Worm (Caenorhabditis elegans) whole organism, L1 larva: ENCODE measurements around the gene K01D12.1.

Experiments
- C04F5.9 ChIP-seq: sonication (generic microtip); optimal IDR thresholded peaks from 2 replicates; lab custom pipeline; 2016; ENCODE audit warnings: missing genetic modification characterization, missing compliant biosample characterization
- C16A3.4 ChIP-seq: fragments of 150-350 bp; optimal IDR thresholded peaks from 2 replicates; lab custom pipeline; 2014; ENCODE audit warnings: missing biosample characterization, missing genetic modification characterization
- aha-1 ChIP-seq: fragments of 150-350 bp; optimal IDR thresholded peaks from 2 replicates; lab custom pipeline; 2014; ENCODE audit warnings: missing biosample characterization, missing genetic modification characterization
- aly-2 ChIP-seq: fragments of 150-350 bp; optimal IDR thresholded peaks from 2 replicates; lab custom pipeline; 2014; ENCODE audit warnings: missing biosample characterization, missing genetic modification characterization
- ceh-8 ChIP-seq: fragments of 200-800 bp; sonication (Bioruptor generic); optimal IDR thresholded peaks from 2 replicates; lab custom pipeline; 2018; ENCODE audit warnings: mild to moderate bottlenecking, missing genetic modification characterization, moderate library complexity, missing compliant biosample characterization
- ceh-82 ChIP-seq, 3 experiments: fragments of 150-350 bp in 1 of 3; sonication (generic microtip) in 2 of 3; optimal IDR thresholded peaks; 2 replicates each; lab custom pipeline; 2014 to 2017; ENCODE audit warnings: missing biosample characterization in 3 of 3, missing genetic modification characterization in 3 of 3
- ces-1 ChIP-seq: fragments of 150-350 bp; optimal IDR thresholded peaks from 2 replicates; lab custom pipeline; 2014; ENCODE audit warnings: missing biosample characterization, missing genetic modification reagents, missing genetic modification characterization
- dpl-1 ChIP-seq, 3 experiments: fragments of 150-350 bp in 2 of 3; sonication (generic microtip) in 1 of 3; optimal IDR thresholded peaks; 2 replicates each; lab custom pipeline; 2014 to 2017; ENCODE audit warnings: missing biosample characterization in 3 of 3, missing genetic modification characterization in 3 of 3, missing genetic modification reagents in 3 of 3
- dsc-1 ChIP-seq: sonication (generic microtip); optimal IDR thresholded peaks from 2 replicates; lab custom pipeline; 2016; ENCODE audit warnings: mild to moderate bottlenecking, missing genetic modification characterization, missing compliant biosample characterization
- efl-3 ChIP-seq: fragments of 200-800 bp; sonication (Bioruptor generic); optimal IDR thresholded peaks from 2 replicates; lab custom pipeline; 2018; ENCODE audit warnings: mild to moderate bottlenecking, missing genetic modification characterization, missing compliant biosample characterization
- egl-27 ChIP-seq, 2 experiments: fragments of 150-350 bp in 1 of 2; sonication (generic microtip); optimal IDR thresholded peaks; 3 replicates each; lab custom pipeline; 2017 to 2018; ENCODE audit warnings: missing biosample characterization in 2 of 2, missing genetic modification characterization in 2 of 2, missing genetic modification reagents in 2 of 2
- elt-2 ChIP-seq: sonication (generic microtip); optimal IDR thresholded peaks from 2 replicates; lab custom pipeline; 2016; ENCODE audit warnings: missing genetic modification characterization, mild to moderate bottlenecking, inconsistent platforms, missing compliant biosample characterization, missing genetic modification reagents
- elt-3 ChIP-seq, 6 experiments: fragments of 150-350 bp in 1 of 6; sonication (generic microtip); optimal IDR thresholded peaks; 2 replicates each; lab custom pipeline; 2017 to 2018; ENCODE audit warnings: missing biosample characterization in 6 of 6, missing genetic modification characterization in 6 of 6, inconsistent platforms in 1 of 6
- fkh-4 ChIP-seq: sonication (generic microtip); optimal IDR thresholded peaks from 2 replicates; lab custom pipeline; 2016; ENCODE audit warnings: missing compliant biosample characterization, missing genetic modification characterization, borderline replicate concordance
- fkh-8 ChIP-seq: sonication (generic microtip); optimal IDR thresholded peaks from 2 replicates; lab custom pipeline; 2016; ENCODE audit warnings: mild to moderate bottlenecking, missing genetic modification characterization, missing compliant biosample characterization
- fos-1 ChIP-seq: fragments of 150-350 bp; optimal IDR thresholded peaks from 2 replicates; lab custom pipeline; 2014; ENCODE audit warnings: missing biosample characterization, missing genetic modification characterization
- hlh-17 ChIP-seq: fragments of 200-800 bp; sonication (Bioruptor generic); optimal IDR thresholded peaks from 2 replicates; lab custom pipeline; 2018; ENCODE audit warnings: missing genetic modification characterization, mild to moderate bottlenecking, missing compliant biosample characterization, moderate library complexity, borderline replicate concordance
- irx-1 ChIP-seq: sonication (generic microtip); optimal IDR thresholded peaks from 2 replicates; lab custom pipeline; 2016; ENCODE audit warnings: missing genetic modification characterization, missing compliant biosample characterization
- isw-1 ChIP-seq: fragments of 200-800 bp; sonication (Bioruptor generic); IDR thresholded peaks from 2 replicates; pipeline ENCODE4 v1.3.6; 2022; ENCODE audit warnings: missing genetic modification characterization, missing compliant biosample characterization
- jun-1 ChIP-seq: fragments of 150-350 bp; optimal IDR thresholded peaks from 2 replicates; lab custom pipeline; 2014; ENCODE audit warnings: missing biosample characterization, missing genetic modification reagents, missing genetic modification characterization
- lin-14 ChIP-seq: fragments of 200-800 bp; sonication (Bioruptor generic); optimal IDR thresholded peaks from 2 replicates; lab custom pipeline; 2018; ENCODE audit warnings: mild to moderate bottlenecking, missing genetic modification characterization, moderate library complexity, missing compliant biosample characterization
- lin-15B ChIP-seq: fragments of 150-350 bp; sonication (generic microtip); optimal IDR thresholded peaks from 3 replicates; lab custom pipeline; 2014; ENCODE audit warnings: missing biosample characterization, missing genetic modification characterization
- lin-35 ChIP-seq, 2 experiments: fragments of 150-350 bp; optimal IDR thresholded peaks; 2 replicates each; lab custom pipeline; 2014; ENCODE audit warnings: missing biosample characterization in 2 of 2, missing genetic modification characterization in 2 of 2, missing genetic modification reagents in 2 of 2
- lin-39 ChIP-seq: fragments of 150-350 bp; optimal IDR thresholded peaks from 2 replicates; lab custom pipeline; 2014; ENCODE audit warnings: missing biosample characterization, missing genetic modification reagents, missing genetic modification characterization
- lir-3 ChIP-seq: sonication (generic microtip); optimal IDR thresholded peaks from 2 replicates; lab custom pipeline; 2016; ENCODE audit warnings: mild to moderate bottlenecking, missing genetic modification characterization, moderate library complexity, missing compliant biosample characterization; ENCODE audit not compliant: poor library complexity
- lsy-2 ChIP-seq, 2 experiments: fragments of 150-350 bp; optimal IDR thresholded peaks; 2 replicates each; lab custom pipeline; 2014; ENCODE audit warnings: missing biosample characterization in 2 of 2, missing genetic modification characterization in 2 of 2
- mef-2 ChIP-seq: fragments of 150-350 bp; optimal IDR thresholded peaks from 2 replicates; lab custom pipeline; 2014; ENCODE audit warnings: missing biosample characterization, missing genetic modification characterization
- nhr-11 ChIP-seq: fragments of 150-350 bp; optimal IDR thresholded peaks from 2 replicates; lab custom pipeline; 2014; ENCODE audit warnings: missing biosample characterization, missing genetic modification characterization
- nhr-19 ChIP-seq: fragments of 200-800 bp; sonication (Bioruptor generic); conservative IDR thresholded peaks from 2 replicates; pipeline ENCODE4 v1.3.6; 2022; ENCODE audit warnings: missing genetic modification characterization, missing compliant biosample characterization
- nhr-237 ChIP-seq: fragments of 150-350 bp; optimal IDR thresholded peaks from 2 replicates; lab custom pipeline; 2014; ENCODE audit warnings: missing biosample characterization, missing genetic modification characterization
- nhr-47 ChIP-seq: sonication (generic microtip); optimal IDR thresholded peaks from 2 replicates; lab custom pipeline; 2016; ENCODE audit warnings: mild to moderate bottlenecking, missing genetic modification characterization, moderate library complexity, missing compliant biosample characterization
- nhr-71 ChIP-seq: sonication (generic microtip); optimal IDR thresholded peaks from 2 replicates; lab custom pipeline; 2016; ENCODE audit warnings: mild to moderate bottlenecking, missing genetic modification characterization, moderate library complexity, missing compliant biosample characterization
- nhr-76 ChIP-seq: sonication (generic microtip); optimal IDR thresholded peaks from 2 replicates; lab custom pipeline; 2017; ENCODE audit warnings: missing biosample characterization, missing genetic modification characterization
- nhr-77 ChIP-seq: fragments of 150-350 bp; optimal IDR thresholded peaks from 2 replicates; lab custom pipeline; 2014; ENCODE audit warnings: missing biosample characterization, missing genetic modification characterization
- nhr-84 ChIP-seq: sonication (generic microtip); optimal IDR thresholded peaks from 2 replicates; lab custom pipeline; 2017; ENCODE audit warnings: missing biosample characterization, missing genetic modification characterization
- nhr-85 ChIP-seq: sonication (generic microtip); peaks from one replicate; lab custom pipeline; 2016; ENCODE audit warnings: missing genetic modification characterization, inconsistent platforms, missing compliant biosample characterization
- rnt-1 ChIP-seq: sonication (generic microtip); optimal IDR thresholded peaks from 2 replicates; lab custom pipeline; 2016; ENCODE audit warnings: mild to moderate bottlenecking, missing genetic modification characterization, moderate library complexity, missing compliant biosample characterization
- swsn-7 ChIP-seq: sonication (generic microtip); optimal IDR thresholded peaks from 2 replicates; lab custom pipeline; 2016; ENCODE audit warnings: missing genetic modification characterization, missing compliant biosample characterization
- tlp-1 ChIP-seq: fragments of 150-350 bp; optimal IDR thresholded peaks from 2 replicates; lab custom pipeline; 2014; ENCODE audit warnings: missing biosample characterization, missing genetic modification characterization
- unc-130 ChIP-seq: fragments of 150-350 bp; optimal IDR thresholded peaks from 2 replicates; lab custom pipeline; 2017; ENCODE audit warnings: missing biosample characterization, missing genetic modification characterization, inconsistent platforms
- unc-30 ChIP-seq: sonication (generic microtip); optimal IDR thresholded peaks from 2 replicates; lab custom pipeline; 2017; ENCODE audit warnings: missing biosample characterization, missing genetic modification characterization
- unc-98 ChIP-seq: fragments of 200-800 bp; sonication (Bioruptor generic); IDR thresholded peaks from 2 replicates; pipeline ENCODE4 v1.3.6; 2022; ENCODE audit warnings: missing genetic modification characterization, missing compliant biosample characterization
- zag-1 ChIP-seq: fragments of 150-350 bp; optimal IDR thresholded peaks from 2 replicates; lab custom pipeline; 2014; ENCODE audit warnings: missing biosample characterization, missing genetic modification characterization
- zip-4 ChIP-seq: fragments of 200-800 bp; sonication (Bioruptor generic); optimal IDR thresholded peaks from 2 replicates; lab custom pipeline; 2018; ENCODE audit warnings: mild to moderate bottlenecking, missing genetic modification characterization, moderate library complexity, missing compliant biosample characterization
- ztf-4 ChIP-seq: fragments of 150-350 bp; optimal IDR thresholded peaks from 2 replicates; lab custom pipeline; 2014; ENCODE audit warnings: missing biosample characterization, missing genetic modification characterization

Gene K01D12.1

DNA sequence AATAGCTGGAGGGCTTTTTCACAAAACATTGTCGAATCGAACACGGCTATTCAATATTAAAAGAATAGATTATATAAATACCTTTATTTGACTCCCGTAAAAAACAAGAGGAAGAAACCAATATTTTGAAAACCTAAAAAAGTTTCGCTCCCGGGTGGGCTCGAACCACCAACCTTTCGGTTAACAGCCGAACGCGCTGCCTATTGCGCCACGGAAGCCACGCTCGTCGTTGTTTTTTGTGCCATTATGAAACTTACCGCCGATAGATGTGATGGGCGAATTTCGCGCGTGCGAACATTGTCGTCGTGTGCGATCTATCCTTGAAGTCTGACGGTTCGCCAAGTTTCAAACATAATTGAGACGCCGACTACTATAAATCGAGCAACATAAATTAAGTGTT lies 45.5 kb upstream of the K01D12.1 start (continued):
- TF ChIP-seq lin-35 (GFP tag; optimal IDR thresholded peaks at IDR 0.05; lab: Kevin White, UChicago) (peak; percentile 30 to 45), nhr-11 (tag; lab: Kevin White, UChicago) (no peak)
- TF ChIP-seq, all 84 proteins: peak for 16

DNA sequence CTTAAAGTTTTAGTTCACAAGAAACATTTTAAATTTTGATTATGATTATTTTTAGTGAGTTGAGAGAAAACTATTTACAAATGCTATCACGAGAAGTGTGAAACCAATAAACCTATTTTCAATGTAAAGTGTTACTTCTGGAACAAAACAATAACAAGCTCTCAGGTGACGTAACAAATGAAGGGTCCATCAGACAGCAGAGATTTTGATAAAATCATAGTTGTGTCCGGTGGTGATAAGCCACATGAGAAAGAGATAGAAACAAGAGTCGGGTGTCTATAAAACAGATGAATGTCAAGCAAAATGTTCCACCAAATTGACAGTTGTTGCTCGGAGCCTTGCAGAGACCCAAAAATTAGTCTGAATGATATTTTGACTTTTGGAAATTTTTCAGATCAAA lies 43.0 kb upstream of the K01D12.1 start:
- TF ChIP-seq lin-14 (GFP tag; lab: Kevin White, UChicago) (peak; percentile 62), aly-2 (tag; lab: Kevin White, UChicago) (no peak), nhr-19 (GFP tag; lab: Robert Waterston, UW) (0 out of 2 replicates have a peak, but pooled peaks have one; percentile 13), unc-130 (tag; lab: Kevin White, UChicago) (peak; percentile 2), rnt-1 (tag; lab: Kevin White, UChicago) (peak; percentile 61), nhr-237 (tag; lab: Kevin White, UChicago) (no peak), nhr-71 (tag; lab: Kevin White, UChicago) (peak; percentile 57), ztf-4 (tag; lab: Kevin White, UChicago) (no peak), ces-1 (no peak), lsy-2 (tag; optimal IDR thresholded peaks at IDR 0.05; lab: Kevin White, UChicago) (peak in 1 of 2 experiments; percentile 23), nhr-76 (tag; lab: Kevin White, UChicago) (no peak), dpl-1 (GFP tag; optimal IDR thresholded peaks at IDR 0.05; lab: Kevin White, UChicago) (no peak), nhr-85 (no peak)

DNA sequence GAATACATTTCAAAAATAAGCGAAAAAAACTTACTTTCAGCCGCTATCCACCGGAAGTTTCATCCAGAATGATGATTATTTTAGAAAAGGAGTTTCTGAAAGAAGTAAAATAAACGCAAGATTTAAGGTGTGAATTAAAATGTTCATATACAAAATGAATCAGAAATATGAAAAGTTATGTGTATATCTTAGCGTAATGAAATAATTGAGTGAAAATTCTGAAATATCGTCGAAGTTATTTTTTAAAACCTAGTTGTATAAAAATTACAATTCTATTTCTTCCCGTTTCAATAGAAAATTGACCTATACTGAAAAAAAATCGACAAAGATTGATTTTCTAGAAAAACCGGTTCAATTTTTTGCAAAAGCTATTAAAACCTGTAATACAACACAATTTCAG lies 39.5 kb upstream of the K01D12.1 start, which contains the start of gene twk-13:
Gene twk-13, minus strand, starts transcription at position 101 of the 400 bp plus-strand sequence.
- TF ChIP-seq nhr-47: no peak
- TF ChIP-seq elt-2 (tag; lab: Kevin White, UChicago): no peak
- TF ChIP-seq nhr-237 (tag; lab: Kevin White, UChicago): no peak
- TF ChIP-seq fos-1 (tag; lab: Kevin White, UChicago): no peak
- no peak for TF ChIP-seq egl-27 (tag; optimal IDR thresholded peaks at IDR 0.05; lab: Kevin White, UChicago)
- no peak for TF ChIP-seq unc-30 (tag; lab: Kevin White, UChicago)

DNA sequence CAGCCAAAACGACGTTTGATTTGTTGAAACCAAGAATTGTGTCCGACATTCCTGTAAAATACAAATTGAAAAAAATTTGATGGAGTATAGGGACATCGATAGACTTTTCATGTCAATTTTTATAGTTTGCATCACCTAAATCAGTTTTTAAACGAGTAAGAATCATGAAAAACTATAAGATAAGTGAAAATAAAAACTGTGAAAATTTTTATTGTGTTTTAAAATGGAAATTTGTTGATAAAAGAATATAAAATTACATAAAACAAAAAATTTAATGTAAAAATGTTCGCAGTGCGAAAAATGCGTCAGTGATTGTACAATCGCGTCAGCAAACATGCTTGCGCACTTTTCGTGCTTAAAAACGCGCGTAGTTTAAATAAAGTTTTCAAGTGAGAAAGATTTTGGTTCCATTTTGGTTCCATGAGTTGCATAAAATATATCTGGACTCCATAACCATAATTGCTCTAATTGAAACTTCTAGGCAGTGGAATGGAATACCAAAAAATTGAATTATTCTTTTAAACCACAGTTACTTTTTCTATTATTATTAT lies 33.9 kb upstream of the K01D12.1 start, which contains the start of gene tomm-20:
Gene tomm-20, minus strand, starts transcription at position 51 of the 551 bp plus-strand sequence.
- peak; percentile 79 for TF ChIP-seq lir-3 (tag; lab: Kevin White, UChicago)
- TF ChIP-seq efl-3: peak; percentile 44
- peak; percentile 96 for TF ChIP-seq C16A3.4
- peak; percentile 68 for TF ChIP-seq zag-1 (tag; lab: Kevin White, UChicago)
- peak; percentile 98 to 99 (median 99) for TF ChIP-seq dpl-1 (GFP tag; optimal IDR thresholded peaks at IDR 0.05; lab: Kevin White, UChicago)
- peak; percentile 62 for TF ChIP-seq C04F5.9
- TF ChIP-seq irx-1 (tag; lab: Kevin White, UChicago): peak; percentile 89
- peak; percentile 55; the same call in 1 of the 2 replicates for TF ChIP-seq unc-98 (GFP tag; lab: Robert Waterston, UW)
- no peak for TF ChIP-seq nhr-84 (tag; lab: Kevin White, UChicago)
- TF ChIP-seq rnt-1 (tag; lab: Kevin White, UChicago): peak; percentile 96
- TF ChIP-seq dsc-1 (tag; lab: Kevin White, UChicago): peak; percentile 95
- TF ChIP-seq unc-30 (tag; lab: Kevin White, UChicago): no peak
- peak; percentile 59 for TF ChIP-seq mef-2 (tag; lab: Kevin White, UChicago)
- TF ChIP-seq fkh-8: peak; percentile 86
- TF ChIP-seq nhr-77 (tag; lab: Kevin White, UChicago): peak; percentile 84
- TF ChIP-seq tlp-1 (tag; lab: Kevin White, UChicago): no peak
- TF ChIP-seq lin-35 (GFP tag; optimal IDR thresholded peaks at IDR 0.05; lab: Kevin White, UChicago): peak; percentile 99
- peak; percentile 83 for TF ChIP-seq zip-4
- peak; percentile 90 for TF ChIP-seq isw-1 (GFP tag; lab: Robert Waterston, UW)
- TF ChIP-seq jun-1: peak; percentile 85
- TF ChIP-seq hlh-17 (GFP tag; lab: Kevin White, UChicago): no peak
- peak; percentile 95 for TF ChIP-seq swsn-7
- no peak for TF ChIP-seq nhr-76 (tag; lab: Kevin White, UChicago)
- peak; percentile 83 for TF ChIP-seq ceh-8 (GFP tag; lab: Kevin White, UChicago)
- TF ChIP-seq lin-39 (tag; lab: Kevin White, UChicago): peak; percentile 95
- TF ChIP-seq aha-1 (tag; lab: Kevin White, UChicago): peak; percentile 69
- peak in 3 of 6 experiments; percentile 74 to 94 (median 94) for TF ChIP-seq elt-3 (tag; optimal IDR thresholded peaks at IDR 0.05; lab: Kevin White, UChicago)
- peak; percentile 93 to 96 (median 94) for TF ChIP-seq ceh-82 (tag; optimal IDR thresholded peaks at IDR 0.05; lab: Kevin White, UChicago)
- peak; percentile 65 for TF ChIP-seq fkh-4 (tag; lab: Kevin White, UChicago)
- peak; percentile 84 for TF ChIP-seq lin-15B (tag; lab: Kevin White, UChicago)
